Worm (Caenorhabditis elegans) whole organism, late embryonic: ENCODE data around the gene hic-1.

Experiments
- K02D7.2 ChIP-seq: sonication (generic microtip); optimal IDR thresholded peaks from 2 replicates; lab custom pipeline; 2017; ENCODE audit warnings: mild to moderate bottlenecking, missing genetic modification characterization, missing compliant biosample characterization
- K09A11.1 ChIP-seq: sonication (generic microtip); optimal IDR thresholded peaks from 2 replicates; lab custom pipeline; 2017; ENCODE audit warnings: antibody characterized with exemption, mild to moderate bottlenecking, missing genetic modification characterization, missing compliant biosample characterization; ENCODE audit not compliant: insufficient read depth
- T23F11.4 ChIP-seq: fragments of 200-800 bp; sonication (Bioruptor generic); optimal IDR thresholded peaks from 2 replicates; lab custom pipeline; 2018; ENCODE audit warnings: mild to moderate bottlenecking, missing genetic modification characterization, missing compliant biosample characterization
- ahr-1 ChIP-seq: sonication (generic microtip); optimal IDR thresholded peaks from 2 replicates; lab custom pipeline; 2016; ENCODE audit warnings: missing genetic modification characterization, missing compliant biosample characterization
- ceh-2 ChIP-seq: sonication (generic microtip); optimal IDR thresholded peaks from 2 replicates; lab custom pipeline; 2016; ENCODE audit warnings: missing genotype, missing genetic modification characterization, missing compliant biosample characterization
- ceh-22 ChIP-seq: sonication (generic microtip); optimal IDR thresholded peaks from 2 replicates; lab custom pipeline; 2017; ENCODE audit warnings: missing biosample characterization, missing genetic modification characterization
- ceh-31 ChIP-seq: sonication (generic microtip); optimal IDR thresholded peaks from 2 replicates; lab custom pipeline; 2016; ENCODE audit warnings: missing genetic modification characterization, missing compliant biosample characterization
- elt-2 ChIP-seq: sonication (generic microtip); optimal IDR thresholded peaks from 2 replicates; lab custom pipeline; 2016; ENCODE audit warnings: missing genetic modification reagents, missing genetic modification characterization, missing compliant biosample characterization
- nhr-11 ChIP-seq: fragments of 150-350 bp; optimal IDR thresholded peaks from 2 replicates; lab custom pipeline; 2014; ENCODE audit warnings: missing biosample characterization, missing genetic modification characterization
- npax-4 ChIP-seq: sonication (generic microtip); optimal IDR thresholded peaks from 2 replicates; lab custom pipeline; 2016; ENCODE audit warnings: missing genetic modification characterization, missing compliant biosample characterization
- rnt-1 ChIP-seq: sonication (generic microtip); optimal IDR thresholded peaks from 2 replicates; lab custom pipeline; 2016; ENCODE audit warnings: missing genetic modification characterization, missing compliant biosample characterization
- tbx-2 ChIP-seq: sonication (generic microtip); optimal IDR thresholded peaks from 2 replicates; lab custom pipeline; 2016; ENCODE audit warnings: missing genetic modification characterization, missing compliant biosample characterization
- unc-86 ChIP-seq: sonication (generic microtip); optimal IDR thresholded peaks from 2 replicates; lab custom pipeline; 2016; ENCODE audit warnings: missing genetic modification characterization, missing compliant biosample characterization
- ztf-16 ChIP-seq: sonication (generic microtip); optimal IDR thresholded peaks from 2 replicates; lab custom pipeline; 2017; ENCODE audit warnings: missing genetic modification characterization, missing compliant biosample characterization

Gene hic-1

DNA sequence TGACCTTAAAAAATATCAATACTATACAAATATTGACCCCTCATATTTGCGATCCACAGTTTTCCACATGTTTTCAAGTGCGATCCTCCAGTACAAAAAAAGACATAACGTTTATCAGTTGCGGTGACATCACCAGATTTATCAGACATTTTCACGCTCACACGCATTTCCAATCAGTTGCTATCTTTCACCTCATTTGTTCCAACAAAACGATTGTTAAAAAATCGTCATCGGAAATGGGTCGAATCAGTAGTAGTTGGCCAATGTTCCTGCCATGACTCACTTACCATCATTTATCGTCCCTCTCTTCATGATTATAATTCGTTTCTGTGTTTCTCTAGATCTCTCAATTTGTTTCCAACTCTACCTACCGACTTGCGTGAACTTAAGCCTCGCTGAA, 47.0 kb downstream of the hic-1 start:
- TF ChIP-seq elt-2: peak; percentile 83
- TF ChIP-seq nhr-11 (tag; lab: Kevin White, UChicago): no peak
- no peak for TF ChIP-seq K09A11.1 (tag; lab: Kevin White, UChicago)

DNA sequence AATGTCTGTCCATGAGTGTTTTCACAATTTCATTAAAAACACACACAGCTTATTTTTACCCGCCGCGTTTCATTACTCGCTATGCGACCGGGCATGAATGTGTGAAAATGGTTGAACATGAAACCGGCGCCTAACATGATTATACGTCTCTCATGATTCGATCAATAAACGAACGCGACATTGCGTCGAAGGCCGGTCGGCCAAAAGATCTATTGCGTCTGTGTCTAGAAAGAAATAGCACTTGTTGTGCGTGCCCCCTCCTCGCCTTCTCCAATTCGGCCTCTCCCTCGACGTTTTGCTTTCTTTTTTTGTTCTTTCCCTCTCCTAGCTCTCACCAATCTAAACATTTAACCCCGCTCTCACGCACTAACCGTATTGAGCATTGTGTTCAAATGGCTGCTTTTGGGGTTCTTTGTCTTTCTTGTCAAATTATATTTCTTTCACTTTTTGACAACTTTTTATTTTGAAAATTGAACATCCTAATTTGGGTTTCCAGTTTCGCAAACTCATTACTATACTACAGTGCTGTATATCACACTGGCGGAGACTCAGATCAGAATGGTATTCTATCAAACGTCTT, 47.5 kb downstream of the hic-1 start:
- TF ChIP-seq K02D7.2: no peak
- no peak for TF ChIP-seq ceh-22
- TF ChIP-seq rnt-1: no peak
- TF ChIP-seq unc-86: no peak
- no peak for TF ChIP-seq T23F11.4 (GFP tag; lab: Kevin White, UChicago)
- no peak for TF ChIP-seq npax-4
- no peak for TF ChIP-seq ztf-16 (tag; lab: Kevin White, UChicago)
- TF ChIP-seq ceh-31 (tag; lab: Kevin White, UChicago): no peak
- no peak for TF ChIP-seq ceh-2 (tag; lab: Kevin White, UChicago)
- no peak for TF ChIP-seq tbx-2 (tag; lab: Kevin White, UChicago)
- no peak for TF ChIP-seq ahr-1 (tag; lab: Kevin White, UChicago)
